Worm (Caenorhabditis elegans) whole organism, L3 larva: ENCODE measurements around the gene nuaf-1.

Experiments
- R02D3.7 ChIP-seq: fragments of 150-350 bp; optimal IDR thresholded peaks from 2 replicates; lab custom pipeline; 2014; ENCODE audit warnings: missing biosample characterization, missing genetic modification characterization
- ZK546.5 ChIP-seq: sonication (generic microtip); optimal IDR thresholded peaks from 2 replicates; lab custom pipeline; 2017; ENCODE audit warnings: missing biosample characterization, missing genetic modification characterization
- aly-2 ChIP-seq: fragments of 150-350 bp; optimal IDR thresholded peaks from 2 replicates; lab custom pipeline; 2014; ENCODE audit warnings: missing biosample characterization, missing genetic modification characterization
- ama-1 ChIP-seq: fragments of 150-350 bp; optimal IDR thresholded peaks from 2 replicates; lab custom pipeline; 2018
- ceh-16 ChIP-seq: sonication (generic microtip); optimal IDR thresholded peaks from 2 replicates; lab custom pipeline; 2017; ENCODE audit warnings: missing biosample characterization, missing genetic modification characterization
- ceh-28 ChIP-seq: fragments of 150-350 bp; optimal IDR thresholded peaks from 2 replicates; lab custom pipeline; 2014; ENCODE audit warnings: missing biosample characterization, missing genetic modification reagents, missing genetic modification characterization
- ceh-82 ChIP-seq: fragments of 150-350 bp; optimal IDR thresholded peaks from 2 replicates; lab custom pipeline; 2014; ENCODE audit warnings: missing biosample characterization, missing genetic modification characterization
- ceh-9 ChIP-seq: sonication (generic microtip); optimal IDR thresholded peaks from 2 replicates; lab custom pipeline; 2018; ENCODE audit warnings: missing biosample characterization, missing genetic modification characterization
- elt-2 ChIP-seq: sonication (generic microtip); optimal IDR thresholded peaks from 2 replicates; lab custom pipeline; 2016; ENCODE audit warnings: missing genetic modification reagents, mild to moderate bottlenecking, missing genetic modification characterization, missing compliant biosample characterization
- elt-3 ChIP-seq, 3 experiments: fragments of 150-350 bp in 1 of 3; sonication (generic microtip) in 2 of 3; optimal IDR thresholded peaks; 2 replicates in 2 of 3; 4 replicates in 1 of 3; lab custom pipeline; 2014 to 2017; ENCODE audit warnings: missing biosample characterization in 3 of 3, missing genetic modification characterization in 3 of 3
- eor-1 ChIP-seq, 2 experiments: fragments of 150-350 bp; optimal IDR thresholded peaks; 2 replicates each; lab custom pipeline; 2014 to 2018; ENCODE audit warnings: missing biosample characterization in 2 of 2, missing genetic modification characterization in 2 of 2
- fkh-10 ChIP-seq: sonication (generic microtip); optimal IDR thresholded peaks from 2 replicates; lab custom pipeline; 2017; ENCODE audit warnings: missing biosample characterization, missing genetic modification reagents, missing genetic modification characterization
- fkh-2 ChIP-seq: fragments of 150-350 bp; optimal IDR thresholded peaks from 2 replicates; lab custom pipeline; 2014; ENCODE audit warnings: missing biosample characterization, missing genetic modification reagents, missing genetic modification characterization
- fos-1 ChIP-seq: fragments of 150-350 bp; optimal IDR thresholded peaks from 2 replicates; lab custom pipeline; 2014; ENCODE audit warnings: missing biosample characterization, missing genetic modification characterization
- hmg-11 ChIP-seq: sonication (generic microtip); optimal IDR thresholded peaks from 2 replicates; lab custom pipeline; 2016; ENCODE audit warnings: missing genetic modification characterization, missing compliant biosample characterization
- jun-1 ChIP-seq: fragments of 150-350 bp; optimal IDR thresholded peaks from 2 replicates; lab custom pipeline; 2014; ENCODE audit warnings: missing biosample characterization, missing genetic modification reagents, missing genetic modification characterization
- lin-15B ChIP-seq: fragments of 150-350 bp; optimal IDR thresholded peaks from 2 replicates; lab custom pipeline; 2014; ENCODE audit warnings: missing biosample characterization, missing genetic modification characterization
- lin-39 ChIP-seq: fragments of 150-350 bp; optimal IDR thresholded peaks from 2 replicates; lab custom pipeline; 2018; ENCODE audit warnings: missing biosample characterization, missing genetic modification reagents, missing genetic modification characterization
- nfya-1 ChIP-seq: sonication (generic microtip); optimal IDR thresholded peaks from 2 replicates; lab custom pipeline; 2017; ENCODE audit warnings: missing genetic modification characterization, mild to moderate bottlenecking, missing compliant biosample characterization, antibody characterized with exemption, moderate library complexity; ENCODE audit not compliant: insufficient read depth
- nhr-11 ChIP-seq: fragments of 150-350 bp; optimal IDR thresholded peaks from 2 replicates; lab custom pipeline; 2014; ENCODE audit warnings: missing biosample characterization, missing genetic modification characterization
- nhr-12 ChIP-seq: fragments of 150-350 bp; optimal IDR thresholded peaks from 2 replicates; lab custom pipeline; 2014; ENCODE audit warnings: missing biosample characterization, missing genetic modification characterization
- nhr-23 ChIP-seq: fragments of 150-350 bp; optimal IDR thresholded peaks from 2 replicates; lab custom pipeline; 2014; ENCODE audit warnings: missing biosample characterization, missing genetic modification reagents, missing genetic modification characterization
- nhr-237 ChIP-seq: fragments of 150-350 bp; optimal IDR thresholded peaks from 2 replicates; lab custom pipeline; 2014; ENCODE audit warnings: missing biosample characterization, missing genetic modification characterization
- nhr-28 ChIP-seq: fragments of 150-350 bp; optimal IDR thresholded peaks from 2 replicates; lab custom pipeline; 2014; ENCODE audit warnings: missing biosample characterization, missing genetic modification characterization
- nhr-43 ChIP-seq: sonication (generic microtip); optimal IDR thresholded peaks from 2 replicates; lab custom pipeline; 2016; ENCODE audit warnings: mild to moderate bottlenecking, missing genetic modification characterization, missing compliant biosample characterization; ENCODE audit not compliant: poor library complexity, severe bottlenecking
- nhr-67 ChIP-seq: fragments of 150-350 bp; optimal IDR thresholded peaks from 2 replicates; lab custom pipeline; 2014; ENCODE audit warnings: missing biosample characterization, missing genetic modification characterization
- nhr-76 ChIP-seq: fragments of 150-350 bp; sonication (generic microtip); optimal IDR thresholded peaks from 5 replicates; lab custom pipeline; 2014; ENCODE audit warnings: missing biosample characterization, missing genetic modification characterization
- nhr-77 ChIP-seq: fragments of 150-350 bp; optimal IDR thresholded peaks from 2 replicates; lab custom pipeline; 2014; ENCODE audit warnings: missing biosample characterization, missing genetic modification characterization
- pha-4 ChIP-seq: fragments of 150-350 bp; optimal IDR thresholded peaks from 2 replicates; lab custom pipeline; 2014; ENCODE audit warnings: missing biosample characterization, missing genetic modification reagents, missing genetic modification characterization
- pqm-1 ChIP-seq: fragments of 150-350 bp; optimal IDR thresholded peaks from 2 replicates; lab custom pipeline; 2017; ENCODE audit warnings: missing biosample characterization, missing genetic modification characterization, inconsistent platforms
- sea-2 ChIP-seq: fragments of 150-350 bp; sonication (generic microtip); optimal IDR thresholded peaks from 4 replicates; lab custom pipeline; 2014; ENCODE audit warnings: missing biosample characterization, missing genetic modification reagents, missing genetic modification characterization
- skn-1 ChIP-seq: fragments of 150-350 bp; optimal IDR thresholded peaks from 2 replicates; lab custom pipeline; 2014; ENCODE audit warnings: missing biosample characterization, missing genetic modification characterization
- snpc-4 ChIP-seq: fragments of 150-350 bp; optimal IDR thresholded peaks from 2 replicates; lab custom pipeline; 2014; ENCODE audit warnings: missing biosample characterization, missing genetic modification characterization
- tbx-2 ChIP-seq: sonication (generic microtip); optimal IDR thresholded peaks from 2 replicates; lab custom pipeline; 2016; ENCODE audit warnings: mild to moderate bottlenecking, missing genetic modification characterization, missing compliant biosample characterization
- unc-62 ChIP-seq: fragments of 150-350 bp; sonication (generic microtip); optimal IDR thresholded peaks from 4 replicates; lab custom pipeline; 2014; ENCODE audit warnings: missing biosample characterization, missing genetic modification reagents, missing genetic modification characterization
- zag-1 ChIP-seq: fragments of 150-350 bp; optimal IDR thresholded peaks from 2 replicates; lab custom pipeline; 2014; ENCODE audit warnings: missing biosample characterization, missing genetic modification characterization
- ztf-11 ChIP-seq: fragments of 150-350 bp; optimal IDR thresholded peaks from 2 replicates; lab custom pipeline; 2014; ENCODE audit warnings: missing biosample characterization, missing genetic modification characterization
- ztf-4 ChIP-seq: fragments of 150-350 bp; optimal IDR thresholded peaks from 2 replicates; lab custom pipeline; 2014; ENCODE audit warnings: missing biosample characterization, missing genetic modification characterization

nuaf-1 gene

ce11 chrV:13568533-13568932 is at the start of gene nuaf-1, which contains the start of gene bir-2:
Gene nuaf-1, minus strand, starts transcription at chrV:13568630.
Gene bir-2, plus strand, starts transcription at chrV:13568850.
- no peak for TF ChIP-seq nhr-11
- TF ChIP-seq lin-15B, result peak; percentile 91
- peak; percentile 85 for TF ChIP-seq pha-4 (tag; lab: Kevin White, UChicago)
- TF ChIP-seq ztf-11 (tag; lab: Kevin White, UChicago), result no peak
- no peak for TF ChIP-seq fos-1
- peak; percentile 57 for TF ChIP-seq nhr-23 (tag; lab: Kevin White, UChicago)
- TF ChIP-seq R02D3.7 (tag; lab: Kevin White, UChicago), result peak; percentile 37
- peak; percentile 55 for TF ChIP-seq nfya-1
- peak; percentile 54 for TF ChIP-seq hmg-11 (tag; lab: Kevin White, UChicago)
- peak; percentile 50 for TF ChIP-seq lin-39
- TF ChIP-seq nhr-28, result no peak
- peak; percentile 43 for TF ChIP-seq snpc-4 (tag; lab: Kevin White, UChicago)
- no peak for TF ChIP-seq tbx-2 (tag; lab: Kevin White, UChicago)
- TF ChIP-seq nhr-77, result no peak
- no peak for TF ChIP-seq ceh-82 (tag; lab: Kevin White, UChicago)
- no peak for TF ChIP-seq ceh-9
- peak; percentile 7 for TF ChIP-seq nhr-43 (tag; lab: Kevin White, UChicago)
- TF ChIP-seq nhr-12, result no peak
- TF ChIP-seq nhr-237, result no peak
- peak; percentile 21 for TF ChIP-seq elt-2 (tag; lab: Kevin White, UChicago)
- no peak for TF ChIP-seq ztf-4
- TF ChIP-seq unc-62 (GFP tag; lab: Kevin White, UChicago), result no peak
- no peak for TF ChIP-seq nhr-76 (tag; lab: Kevin White, UChicago)
- peak; percentile 42 for TF ChIP-seq pqm-1
- no peak for TF ChIP-seq jun-1 (tag; lab: Kevin White, UChicago)
- TF ChIP-seq, all 47 proteins: peak for 11

DNA sequence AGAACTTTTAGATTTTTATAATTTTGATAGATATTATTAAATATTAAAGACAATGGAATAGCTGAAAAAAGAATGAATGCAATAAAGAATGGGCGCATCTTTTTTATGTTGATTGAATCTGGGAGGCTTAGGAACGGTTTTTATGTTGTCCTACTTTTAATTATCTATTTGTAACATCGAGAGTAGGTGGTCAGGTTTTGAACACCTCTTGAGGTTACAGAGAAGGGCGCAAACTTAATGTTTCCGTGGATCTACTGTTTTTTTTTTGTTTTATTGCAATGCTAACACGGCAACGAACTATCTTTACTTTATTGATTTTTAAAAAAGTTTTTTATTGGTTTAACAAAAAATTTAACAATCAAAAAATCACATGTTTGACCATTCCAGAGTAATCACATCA is 45.4 kb upstream of the nuaf-1 start, which contains the start of gene F53F4.7:
F53F4.7 (minus strand) TSS at position 101 of the 400 bp plus-strand sequence.
- no peak for TF ChIP-seq nfya-1
- no peak for TF ChIP-seq elt-3 (tag; optimal IDR thresholded peaks at IDR 0.05; lab: Kevin White, UChicago)
- TF ChIP-seq zag-1 (tag; lab: Kevin White, UChicago), result no peak
- TF ChIP-seq snpc-4 (tag; lab: Kevin White, UChicago), result no peak
- no peak for TF ChIP-seq ceh-9
- no peak for TF ChIP-seq nhr-11

DNA sequence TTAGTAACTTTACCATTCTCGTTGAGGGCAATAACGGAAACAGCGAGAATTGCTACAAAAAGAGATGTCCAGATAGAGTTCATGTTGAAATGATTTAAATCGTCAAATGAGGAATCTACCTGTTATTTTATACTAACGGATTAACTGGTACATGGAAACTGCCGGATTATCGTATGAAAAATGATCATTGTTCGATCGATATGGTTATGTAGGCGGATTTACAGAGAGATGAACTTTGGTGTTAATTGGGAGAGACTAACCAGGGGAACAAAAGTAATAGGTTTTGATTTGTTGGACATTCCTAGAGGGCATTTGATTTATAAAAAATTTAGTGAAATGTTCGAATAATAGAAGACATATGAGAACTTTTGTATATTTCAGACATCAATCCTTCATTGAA is 43.4 kb upstream of the nuaf-1 start, which contains the start of gene spig-9:
spig-9 (minus strand) TSS at position 101 of the 400 bp plus-strand sequence.
- TF ChIP-seq aly-2 (tag; lab: Kevin White, UChicago), result no peak
- no peak for TF ChIP-seq fkh-10 (GFP tag; lab: Kevin White, UChicago)
- TF ChIP-seq ceh-82 (tag; lab: Kevin White, UChicago), result no peak
- no peak for TF ChIP-seq ama-1 (lab: Kevin White, UChicago)
- no peak for TF ChIP-seq ceh-28 (tag; lab: Kevin White, UChicago)
- no peak for TF ChIP-seq fos-1
- no peak for TF ChIP-seq ZK546.5 (tag; lab: Kevin White, UChicago)
- TF ChIP-seq eor-1 (tag; optimal IDR thresholded peaks at IDR 0.05; lab: Kevin White, UChicago), result no peak
- no peak for TF ChIP-seq nhr-12
- no peak for TF ChIP-seq nhr-76 (tag; lab: Kevin White, UChicago)
- TF ChIP-seq nhr-67 (tag; lab: Kevin White, UChicago), result no peak
- TF ChIP-seq, all 47 proteins: peak for 0

- TF ChIP-seq nhr-77 (no peak), nhr-23 (tag; lab: Kevin White, UChicago) (peak; percentile 66)
Observed at ce11 chrV:13609806-13610205, 41.4 kb upstream of the nuaf-1 start.

DNA sequence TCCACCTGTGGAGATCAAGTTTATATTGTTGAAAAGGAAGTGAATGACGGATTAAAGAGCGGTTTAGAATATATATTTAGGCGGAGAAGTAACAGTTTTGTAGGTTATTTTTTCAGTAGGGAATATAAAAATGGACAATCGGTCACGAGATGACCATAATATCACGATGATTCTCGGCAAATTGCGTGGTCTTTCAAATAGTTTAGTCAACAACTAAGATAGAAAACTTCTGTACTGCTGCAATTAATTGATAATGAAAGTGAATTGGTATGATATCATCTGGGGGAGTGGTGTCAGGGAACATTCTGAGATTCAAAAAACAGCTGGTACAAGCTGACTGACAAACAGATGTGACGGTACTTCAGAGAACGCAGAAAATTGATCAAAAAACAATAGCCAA is 40.1 kb upstream of the nuaf-1 start:
- TF ChIP-seq nhr-77, result no peak
- TF ChIP-seq ztf-4, result no peak
- no peak for TF ChIP-seq tbx-2 (tag; lab: Kevin White, UChicago)
- TF ChIP-seq nhr-43 (tag; lab: Kevin White, UChicago), result peak; percentile 12
- no peak for TF ChIP-seq skn-1 (tag; lab: Kevin White, UChicago)
- no peak for TF ChIP-seq elt-2 (tag; lab: Kevin White, UChicago)
- no peak for TF ChIP-seq R02D3.7 (tag; lab: Kevin White, UChicago)
- no peak for TF ChIP-seq ceh-16 (tag; lab: Kevin White, UChicago)
- TF ChIP-seq nhr-23 (tag; lab: Kevin White, UChicago), result peak; percentile 44
- no peak for TF ChIP-seq snpc-4 (tag; lab: Kevin White, UChicago)
- TF ChIP-seq lin-15B, result no peak
- TF ChIP-seq pqm-1, result no peak
- no peak for TF ChIP-seq sea-2 (GFP tag; lab: Kevin White, UChicago)
- no peak for TF ChIP-seq fkh-2 (tag; lab: Kevin White, UChicago)
